Worm (Caenorhabditis elegans) whole organism, L1 larva: ENCODE results near the gene C50C3.1.

Experiments
- C04F5.9 ChIP-seq: sonication (generic microtip); optimal IDR thresholded peaks from 2 replicates; lab custom pipeline; 2016; ENCODE audit warnings: missing genetic modification characterization, missing compliant biosample characterization
- Y116A8C.19 ChIP-seq: sonication (generic microtip); optimal IDR thresholded peaks from 2 replicates; lab custom pipeline; 2016; ENCODE audit warnings: missing compliant biosample characterization, missing genetic modification characterization, borderline replicate concordance
- aha-1 ChIP-seq: fragments of 150-350 bp; optimal IDR thresholded peaks from 2 replicates; lab custom pipeline; 2014; ENCODE audit warnings: missing biosample characterization, missing genetic modification characterization
- alr-1 ChIP-seq: fragments of 200-800 bp; sonication (Bioruptor generic); optimal IDR thresholded peaks from 2 replicates; lab custom pipeline; 2018; ENCODE audit warnings: borderline replicate concordance, mild to moderate bottlenecking, missing genetic modification characterization, missing compliant biosample characterization
- ama-1 ChIP-seq: fragments of 150-350 bp; optimal IDR thresholded peaks from 2 replicates; lab custom pipeline; 2014
- ceh-63 ChIP-seq: fragments of 200-800 bp; sonication (Bioruptor generic); optimal IDR thresholded peaks from 2 replicates; lab custom pipeline; 2018; ENCODE audit warnings: mild to moderate bottlenecking, missing genetic modification characterization, missing compliant biosample characterization
- dpl-1 ChIP-seq, 3 experiments: fragments of 150-350 bp in 2 of 3; sonication (generic microtip) in 1 of 3; optimal IDR thresholded peaks; 2 replicates each; lab custom pipeline; 2014 to 2017; ENCODE audit warnings: missing biosample characterization in 3 of 3, missing genetic modification characterization in 3 of 3, missing genetic modification reagents in 3 of 3
- dsc-1 ChIP-seq: sonication (generic microtip); optimal IDR thresholded peaks from 2 replicates; lab custom pipeline; 2016; ENCODE audit warnings: mild to moderate bottlenecking, missing genetic modification characterization, missing compliant biosample characterization
- elt-2 ChIP-seq: sonication (generic microtip); optimal IDR thresholded peaks from 2 replicates; lab custom pipeline; 2016; ENCODE audit warnings: missing genetic modification characterization, mild to moderate bottlenecking, inconsistent platforms, missing compliant biosample characterization, missing genetic modification reagents
- elt-3 ChIP-seq, 6 experiments: fragments of 150-350 bp in 1 of 6; sonication (generic microtip); optimal IDR thresholded peaks; 2 replicates each; lab custom pipeline; 2017 to 2018; ENCODE audit warnings: missing biosample characterization in 6 of 6, missing genetic modification characterization in 6 of 6, inconsistent platforms in 1 of 6
- ets-5 ChIP-seq: fragments of 200-800 bp; sonication (Bioruptor generic); IDR thresholded peaks from 2 replicates; pipeline ENCODE4 v1.3.6; 2022; ENCODE audit warnings: missing genetic modification characterization, missing compliant biosample characterization
- fkh-10 ChIP-seq: sonication (generic microtip); optimal IDR thresholded peaks from 2 replicates; lab custom pipeline; 2017; ENCODE audit warnings: missing biosample characterization, missing genetic modification reagents, missing genetic modification characterization
- fkh-8 ChIP-seq: sonication (generic microtip); optimal IDR thresholded peaks from 2 replicates; lab custom pipeline; 2016; ENCODE audit warnings: mild to moderate bottlenecking, missing genetic modification characterization, missing compliant biosample characterization
- fos-1 ChIP-seq: fragments of 150-350 bp; optimal IDR thresholded peaks from 2 replicates; lab custom pipeline; 2014; ENCODE audit warnings: missing biosample characterization, missing genetic modification characterization
- grh-1 ChIP-seq: fragments of 200-800 bp; sonication (Bioruptor generic); IDR thresholded peaks from 2 replicates; pipeline ENCODE4 v1.3.6; 2022; ENCODE audit warnings: missing genetic modification reagents, missing genetic modification characterization, missing compliant biosample characterization
- irx-1 ChIP-seq: sonication (generic microtip); optimal IDR thresholded peaks from 2 replicates; lab custom pipeline; 2016; ENCODE audit warnings: missing genetic modification characterization, missing compliant biosample characterization
- isw-1 ChIP-seq: fragments of 200-800 bp; sonication (Bioruptor generic); IDR thresholded peaks from 2 replicates; pipeline ENCODE4 v1.3.6; 2022; ENCODE audit warnings: missing genetic modification characterization, missing compliant biosample characterization
- lin-14 ChIP-seq: fragments of 200-800 bp; sonication (Bioruptor generic); optimal IDR thresholded peaks from 2 replicates; lab custom pipeline; 2018; ENCODE audit warnings: mild to moderate bottlenecking, missing genetic modification characterization, moderate library complexity, missing compliant biosample characterization
- lin-15B ChIP-seq: fragments of 150-350 bp; sonication (generic microtip); optimal IDR thresholded peaks from 3 replicates; lab custom pipeline; 2014; ENCODE audit warnings: missing biosample characterization, missing genetic modification characterization
- lin-39 ChIP-seq: fragments of 150-350 bp; optimal IDR thresholded peaks from 2 replicates; lab custom pipeline; 2014; ENCODE audit warnings: missing biosample characterization, missing genetic modification reagents, missing genetic modification characterization
- lir-3 ChIP-seq: sonication (generic microtip); optimal IDR thresholded peaks from 2 replicates; lab custom pipeline; 2016; ENCODE audit warnings: mild to moderate bottlenecking, missing genetic modification characterization, moderate library complexity, missing compliant biosample characterization; ENCODE audit not compliant: poor library complexity
- lsy-2 ChIP-seq, 2 experiments: fragments of 150-350 bp; optimal IDR thresholded peaks; 2 replicates each; lab custom pipeline; 2014; ENCODE audit warnings: missing biosample characterization in 2 of 2, missing genetic modification characterization in 2 of 2
- mef-2 ChIP-seq: fragments of 150-350 bp; optimal IDR thresholded peaks from 2 replicates; lab custom pipeline; 2014; ENCODE audit warnings: missing biosample characterization, missing genetic modification characterization
- nhr-11 ChIP-seq: fragments of 150-350 bp; optimal IDR thresholded peaks from 2 replicates; lab custom pipeline; 2014; ENCODE audit warnings: missing biosample characterization, missing genetic modification characterization
- nhr-237 ChIP-seq: fragments of 150-350 bp; optimal IDR thresholded peaks from 2 replicates; lab custom pipeline; 2014; ENCODE audit warnings: missing biosample characterization, missing genetic modification characterization
- nhr-28 ChIP-seq: fragments of 150-350 bp; optimal IDR thresholded peaks from 2 replicates; lab custom pipeline; 2014; ENCODE audit warnings: missing biosample characterization, missing genetic modification characterization
- nhr-71 ChIP-seq: sonication (generic microtip); optimal IDR thresholded peaks from 2 replicates; lab custom pipeline; 2016; ENCODE audit warnings: mild to moderate bottlenecking, missing genetic modification characterization, moderate library complexity, missing compliant biosample characterization
- nhr-77 ChIP-seq: fragments of 150-350 bp; optimal IDR thresholded peaks from 2 replicates; lab custom pipeline; 2014; ENCODE audit warnings: missing biosample characterization, missing genetic modification characterization
- pax-3 ChIP-seq: fragments of 200-800 bp; sonication (Bioruptor generic); optimal IDR thresholded peaks from 2 replicates; lab custom pipeline; 2018; ENCODE audit warnings: mild to moderate bottlenecking, missing genetic modification characterization, moderate library complexity, missing compliant biosample characterization
- pqm-1 ChIP-seq: sonication (generic microtip); optimal IDR thresholded peaks from 3 replicates; lab custom pipeline; 2017; ENCODE audit warnings: missing biosample characterization, missing genetic modification characterization
- rnt-1 ChIP-seq: sonication (generic microtip); optimal IDR thresholded peaks from 2 replicates; lab custom pipeline; 2016; ENCODE audit warnings: mild to moderate bottlenecking, missing genetic modification characterization, moderate library complexity, missing compliant biosample characterization
- snpc-4 ChIP-seq: fragments of 150-350 bp; optimal IDR thresholded peaks from 2 replicates; lab custom pipeline; 2014; ENCODE audit warnings: missing biosample characterization, missing genetic modification characterization
- sox-4 ChIP-seq: sonication (generic microtip); optimal IDR thresholded peaks from 2 replicates; lab custom pipeline; 2016; ENCODE audit warnings: missing genetic modification characterization, missing compliant biosample characterization
- sptf-1 ChIP-seq: fragments of 150-350 bp; optimal IDR thresholded peaks from 2 replicates; lab custom pipeline; 2014; ENCODE audit warnings: missing biosample characterization, missing genetic modification characterization
- swsn-7 ChIP-seq: sonication (generic microtip); optimal IDR thresholded peaks from 2 replicates; lab custom pipeline; 2016; ENCODE audit warnings: missing genetic modification characterization, missing compliant biosample characterization
- tbx-2 ChIP-seq: sonication (generic microtip); optimal IDR thresholded peaks from 2 replicates; lab custom pipeline; 2016; ENCODE audit warnings: missing genetic modification characterization, missing compliant biosample characterization
- unc-30 ChIP-seq: sonication (generic microtip); optimal IDR thresholded peaks from 2 replicates; lab custom pipeline; 2017; ENCODE audit warnings: missing biosample characterization, missing genetic modification characterization
- vab-15 ChIP-seq: sonication (generic microtip); optimal IDR thresholded peaks from 2 replicates; lab custom pipeline; 2017; ENCODE audit warnings: missing genotype, mild to moderate bottlenecking, missing genetic modification characterization, missing compliant biosample characterization
- zag-1 ChIP-seq: fragments of 150-350 bp; optimal IDR thresholded peaks from 2 replicates; lab custom pipeline; 2014; ENCODE audit warnings: missing biosample characterization, missing genetic modification characterization
- zip-4 ChIP-seq: fragments of 200-800 bp; sonication (Bioruptor generic); optimal IDR thresholded peaks from 2 replicates; lab custom pipeline; 2018; ENCODE audit warnings: mild to moderate bottlenecking, missing genetic modification characterization, moderate library complexity, missing compliant biosample characterization

The C50C3.1 gene

DNA sequence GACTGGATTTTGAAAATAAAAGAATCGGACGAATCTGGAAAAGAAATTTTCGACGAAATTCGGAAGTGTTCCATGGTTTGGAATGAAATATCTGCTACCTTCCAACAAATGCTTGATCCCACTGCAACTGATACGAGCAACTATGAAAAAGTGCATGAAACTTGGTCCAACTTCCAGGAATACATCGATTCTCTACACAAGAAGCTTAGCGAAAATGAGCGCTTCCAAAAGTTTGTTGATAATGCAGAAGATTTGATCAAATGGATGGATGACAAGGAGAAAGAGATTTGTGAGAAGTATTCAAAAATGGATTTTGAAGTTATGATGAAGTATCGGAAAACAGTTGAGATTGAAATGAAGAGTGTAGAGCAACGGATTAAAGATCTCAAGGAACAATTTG is 9.2 kb upstream of the C50C3.1 start:
- TF ChIP-seq lin-14 (GFP tag; lab: Kevin White, UChicago) (no peak), elt-2 (tag; lab: Kevin White, UChicago) (no peak), dsc-1 (tag; lab: Kevin White, UChicago) (no peak), lin-39 (tag; lab: Kevin White, UChicago) (no peak), unc-30 (no peak), Y116A8C.19 (tag; lab: Kevin White, UChicago) (no peak), nhr-237 (tag; lab: Kevin White, UChicago) (no peak), sptf-1 (tag; lab: Kevin White, UChicago) (no peak), vab-15 (tag; lab: Kevin White, UChicago) (no peak)

ce11 chrIII:8185130-8185529 is 6.7 kb upstream of the C50C3.1 start:
- TF ChIP-seq fos-1: no peak
- TF ChIP-seq elt-3 (tag; optimal IDR thresholded peaks at IDR 0.05; lab: Kevin White, UChicago): no peak
- no peak for TF ChIP-seq sptf-1 (tag; lab: Kevin White, UChicago)
- TF ChIP-seq fkh-10: no peak
- no peak for TF ChIP-seq lin-15B (tag; lab: Kevin White, UChicago)
- TF ChIP-seq zip-4 (GFP tag; lab: Kevin White, UChicago): no peak
- TF ChIP-seq grh-1 (GFP tag; lab: Robert Waterston, UW): no peak
- no peak for TF ChIP-seq pqm-1 (tag; lab: Kevin White, UChicago)
- TF ChIP-seq nhr-71 (tag; lab: Kevin White, UChicago): no peak
- no peak for TF ChIP-seq rnt-1
- TF ChIP-seq C04F5.9 (tag; lab: Kevin White, UChicago): no peak
- TF ChIP-seq aha-1 (tag; lab: Kevin White, UChicago): no peak
- TF ChIP-seq isw-1 (GFP tag; lab: Robert Waterston, UW): no peak
- no peak for TF ChIP-seq mef-2 (tag; lab: Kevin White, UChicago)
- TF ChIP-seq lsy-2 (tag; optimal IDR thresholded peaks at IDR 0.05; lab: Kevin White, UChicago): no peak
- no peak for TF ChIP-seq ceh-63 (GFP tag; lab: Kevin White, UChicago)

DNA sequence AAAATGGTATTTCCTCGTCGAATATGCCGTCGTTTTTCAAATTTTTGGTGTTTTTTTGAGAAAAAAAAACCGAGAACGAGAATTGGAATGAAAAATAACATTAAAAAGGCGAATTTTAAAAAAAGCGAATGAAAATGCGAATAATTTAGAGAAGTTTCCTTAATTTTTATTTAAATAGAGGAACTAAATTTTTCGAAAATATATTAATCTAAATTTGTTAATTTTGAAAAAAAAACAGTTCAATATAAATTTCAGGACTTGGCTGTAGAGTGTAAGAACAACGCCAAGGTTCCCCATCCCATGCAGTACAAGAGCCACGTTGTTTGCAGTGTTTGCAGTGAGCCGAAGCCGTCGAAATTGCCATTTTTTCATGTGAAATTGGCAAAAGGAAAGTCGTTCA is 1.3 kb upstream of the C50C3.1 start, which contains the start of gene C50C3.19:
Gene C50C3.19 (plus strand): TSS at position 301 of the 400 bp plus-strand sequence.
- no peak for TF ChIP-seq swsn-7 (tag; lab: Kevin White, UChicago)
- TF ChIP-seq nhr-28 (tag; lab: Kevin White, UChicago): no peak
- TF ChIP-seq grh-1 (GFP tag; lab: Robert Waterston, UW): no peak

DNA sequence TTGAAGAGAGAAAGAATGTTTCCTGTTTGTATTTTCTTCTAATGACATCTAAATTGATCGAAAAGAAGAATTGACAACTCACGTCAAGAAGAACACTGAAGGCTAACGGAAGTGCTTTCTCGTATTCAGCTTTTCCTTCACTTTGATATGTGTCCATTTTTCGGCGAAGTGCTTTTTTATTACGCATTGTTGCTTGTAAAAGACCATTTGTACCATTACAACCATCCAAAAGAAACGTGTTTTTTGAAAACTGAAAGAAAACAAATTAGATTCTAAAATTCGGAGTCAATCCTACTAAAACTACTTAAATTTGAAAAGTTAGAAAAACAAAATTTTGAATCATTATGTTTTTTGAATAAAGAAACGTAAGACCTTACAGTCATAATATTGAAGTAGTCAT is 7.3 kb downstream of the C50C3.1 start:
- TF ChIP-seq dpl-1 (GFP tag; optimal IDR thresholded peaks at IDR 0.05; lab: Kevin White, UChicago) (no peak), ets-5 (GFP tag; lab: Robert Waterston, UW) (no peak), dsc-1 (tag; lab: Kevin White, UChicago) (no peak), pqm-1 (tag; lab: Kevin White, UChicago) (no peak), snpc-4 (no peak), nhr-11 (tag; lab: Kevin White, UChicago) (no peak), sox-4 (tag; lab: Kevin White, UChicago) (no peak), alr-1 (no peak), nhr-77 (no peak), fos-1 (no peak), lin-39 (tag; lab: Kevin White, UChicago) (no peak), nhr-237 (tag; lab: Kevin White, UChicago) (no peak), fkh-8 (tag; lab: Kevin White, UChicago) (no peak), ama-1 (no peak), irx-1 (tag; lab: Kevin White, UChicago) (no peak), tbx-2 (tag; lab: Kevin White, UChicago) (no peak), lir-3 (tag; lab: Kevin White, UChicago) (no peak), zag-1 (tag; lab: Kevin White, UChicago) (no peak), elt-2 (tag; lab: Kevin White, UChicago) (no peak), pax-3 (tag; lab: Kevin White, UChicago) (no peak)
